Fruit fly (Drosophila melanogaster) whole organism, embryonic: ENCODE measurements around the gene CG43059.

Source experiments
- CG12659 ChIP-seq: fragments of 200-800 bp; sonication (Bioruptor generic); optimal IDR thresholded peaks from 3 replicates; lab custom pipeline; 2017; ENCODE audit warnings: mild to moderate bottlenecking, missing biosample characterization, missing genetic modification reagents, missing genetic modification characterization
- CG13287 ChIP-seq: fragments of 200-800 bp; sonication (Bioruptor generic); IDR thresholded peaks from 2 replicates; pipeline ENCODE4 v1.3.6; 2022; ENCODE audit warnings: missing biosample characterization, missing genetic modification characterization; ENCODE audit not compliant: partially characterized antibody
- CG15514 ChIP-seq: fragments of 200-800 bp; sonication (Bioruptor generic); optimal IDR thresholded peaks from 3 replicates; lab custom pipeline; 2017; ENCODE audit warnings: missing biosample characterization, missing genetic modification characterization, mild to moderate bottlenecking, moderate library complexity, missing genetic modification reagents
- CG1603 ChIP-seq: fragments of 200-800 bp; sonication (Bioruptor generic); optimal IDR thresholded peaks from 2 replicates; lab custom pipeline; 2019; ENCODE audit warnings: missing biosample characterization, mild to moderate bottlenecking, missing genetic modification characterization, moderate library complexity
- CG2116 ChIP-seq: fragments of 200-800 bp; sonication (Bioruptor generic); optimal IDR thresholded peaks from 3 replicates; lab custom pipeline; 2018; ENCODE audit warnings: missing biosample characterization, mild to moderate bottlenecking, missing genetic modification characterization
- CG31388 ChIP-seq: fragments of 200-800 bp; sonication (Bioruptor generic); optimal IDR thresholded peaks from 2 replicates; lab custom pipeline; 2016; ENCODE audit warnings: missing biosample characterization, missing genetic modification characterization
- CG43689 ChIP-seq: fragments of 200-800 bp; sonication (Bioruptor generic); IDR thresholded peaks from 2 replicates; pipeline ENCODE4 v1.3.6; 2022; ENCODE audit warnings: missing biosample characterization, missing genetic modification characterization
- CG4404 ChIP-seq: fragments of 200-800 bp; sonication (Bioruptor generic); IDR thresholded peaks from 2 replicates; pipeline ENCODE4 v1.3.6; 2022; ENCODE audit warnings: missing biosample characterization, missing genetic modification characterization
- CG4617 ChIP-seq: fragments of 200-800 bp; sonication (Bioruptor generic); optimal IDR thresholded peaks from 3 replicates; lab custom pipeline; 2016; ENCODE audit warnings: missing biosample characterization, missing genetic modification characterization, borderline replicate concordance
- CG7372 ChIP-seq: fragments of 200-800 bp; sonication (Bioruptor generic); IDR thresholded peaks from 2 replicates; pipeline ENCODE4 v1.3.6; 2022; ENCODE audit warnings: missing biosample characterization, missing genetic modification characterization
- CG9437 ChIP-seq: fragments of 200-800 bp; sonication (Bioruptor generic); optimal IDR thresholded peaks from 2 replicates; lab custom pipeline; 2018; ENCODE audit warnings: missing biosample characterization, mild to moderate bottlenecking, missing genetic modification characterization
- Drgx ChIP-seq: fragments of 200-800 bp; sonication (Bioruptor generic); IDR thresholded peaks from 2 replicates; pipeline ENCODE4 v1.3.6; 2022; ENCODE audit warnings: missing biosample characterization, missing genetic modification characterization
- Ets65A ChIP-seq: fragments of 200-800 bp; sonication (Bioruptor generic); peaks from one replicate; lab custom pipeline; 2016; ENCODE audit warnings: missing biosample characterization, missing genetic modification characterization
- GATAe ChIP-seq: fragments of 200-800 bp; sonication (Bioruptor generic); conservative IDR thresholded peaks from 2 replicates; pipeline ENCODE4 v1.3.6; 2022; ENCODE audit warnings: missing biosample characterization, missing genetic modification characterization
- MBD-R2 ChIP-seq: fragments of 200-800 bp; sonication (Bioruptor generic); IDR thresholded peaks from 2 replicates; pipeline ENCODE4 v1.3.6; 2022; ENCODE audit warnings: missing biosample characterization, missing genetic modification characterization
- MESR4 ChIP-seq: fragments of 200-800 bp; sonication (Bioruptor generic); optimal IDR thresholded peaks from 2 replicates; lab custom pipeline; 2018; ENCODE audit warnings: missing biosample characterization, mild to moderate bottlenecking, missing genetic modification characterization, moderate library complexity
- Myb ChIP-seq: fragments of 200-800 bp; sonication (Bioruptor generic); optimal IDR thresholded peaks from 2 replicates; lab custom pipeline; 2016; ENCODE audit warnings: missing biosample characterization, missing genetic modification characterization
- Sox102F ChIP-seq: fragments of 200-800 bp; sonication (Bioruptor generic); optimal IDR thresholded peaks from 2 replicates; lab custom pipeline; 2018; ENCODE audit warnings: missing biosample characterization, mild to moderate bottlenecking, missing genetic modification characterization, moderate library complexity
- bbx ChIP-seq: fragments of 200-800 bp; sonication (Bioruptor generic); IDR thresholded peaks from 2 replicates; pipeline ENCODE4 v1.3.6; 2022; ENCODE audit warnings: missing biosample characterization, missing genetic modification characterization; ENCODE audit not compliant: partially characterized antibody
- caup ChIP-seq: fragments of 200-800 bp; sonication (Bioruptor generic); optimal IDR thresholded peaks from 3 replicates; lab custom pipeline; 2017; ENCODE audit warnings: missing biosample characterization, mild to moderate bottlenecking, missing genetic modification characterization, moderate library complexity; ENCODE audit not compliant: severe bottlenecking
- da ChIP-seq: fragments of 200-800 bp; sonication (Bioruptor generic); optimal IDR thresholded peaks from 2 replicates; lab custom pipeline; 2016; ENCODE audit warnings: missing biosample characterization, missing genetic modification characterization
- dimm ChIP-seq: fragments of 200-800 bp; sonication (Bioruptor generic); IDR thresholded peaks from 2 replicates; pipeline ENCODE4 v1.3.6; 2022; ENCODE audit warnings: missing biosample characterization, missing genetic modification characterization
- fu2 ChIP-seq: fragments of 200-800 bp; sonication (Bioruptor generic); optimal IDR thresholded peaks from 2 replicates; lab custom pipeline; 2016; ENCODE audit warnings: missing biosample characterization, missing genetic modification characterization
- gro ChIP-seq: fragments of 200-800 bp; sonication (Bioruptor generic); optimal IDR thresholded peaks from 2 replicates; lab custom pipeline; 2016; ENCODE audit warnings: missing biosample characterization, missing genetic modification characterization
- knrl ChIP-seq: fragments of 200-800 bp; sonication (Bioruptor generic); IDR thresholded peaks from 3 replicates; pipeline ENCODE4 v1.3.6; 2022; ENCODE audit warnings: missing biosample characterization, missing genetic modification characterization; ENCODE audit not compliant: partially characterized antibody
- lbe ChIP-seq: fragments of 200-800 bp; sonication (Bioruptor generic); optimal IDR thresholded peaks from 2 replicates; lab custom pipeline; 2016; ENCODE audit warnings: missing biosample characterization, mild to moderate bottlenecking, missing genetic modification characterization
- p53 ChIP-seq: fragments of 200-800 bp; sonication (Bioruptor generic); optimal IDR thresholded peaks from 2 replicates; lab custom pipeline; 2016; ENCODE audit warnings: missing biosample characterization, missing genetic modification characterization
- phol ChIP-seq: fragments of 200-800 bp; sonication (Bioruptor generic); optimal IDR thresholded peaks from 3 replicates; lab custom pipeline; 2018; ENCODE audit warnings: missing biosample characterization, mild to moderate bottlenecking, missing genetic modification characterization, moderate library complexity
- schlank ChIP-seq: fragments of 200-800 bp; sonication (Bioruptor generic); optimal IDR thresholded peaks from 2 replicates; lab custom pipeline; 2018; ENCODE audit warnings: missing biosample characterization, mild to moderate bottlenecking, missing genetic modification characterization
- seq ChIP-seq: fragments of 200-800 bp; sonication (Bioruptor generic); IDR thresholded peaks from 2 replicates; pipeline ENCODE4 v1.3.6; 2022; ENCODE audit warnings: missing biosample characterization, missing genetic modification characterization
- slou ChIP-seq: fragments of 200-800 bp; sonication (Bioruptor generic); optimal IDR thresholded peaks from 3 replicates; lab custom pipeline; 2016; ENCODE audit warnings: missing biosample characterization, missing genetic modification characterization
- sug ChIP-seq: fragments of 200-800 bp; optimal IDR thresholded peaks from 2 replicates; lab custom pipeline; 2019; ENCODE audit warnings: missing biosample characterization, mild to moderate bottlenecking, missing genetic modification characterization, moderate library complexity
- unpg ChIP-seq: fragments of 200-800 bp; sonication (Bioruptor generic); optimal IDR thresholded peaks from 3 replicates; lab custom pipeline; 2018; ENCODE audit warnings: missing biosample characterization, mild to moderate bottlenecking, missing genetic modification characterization, moderate library complexity

CG43059 gene

DNA sequence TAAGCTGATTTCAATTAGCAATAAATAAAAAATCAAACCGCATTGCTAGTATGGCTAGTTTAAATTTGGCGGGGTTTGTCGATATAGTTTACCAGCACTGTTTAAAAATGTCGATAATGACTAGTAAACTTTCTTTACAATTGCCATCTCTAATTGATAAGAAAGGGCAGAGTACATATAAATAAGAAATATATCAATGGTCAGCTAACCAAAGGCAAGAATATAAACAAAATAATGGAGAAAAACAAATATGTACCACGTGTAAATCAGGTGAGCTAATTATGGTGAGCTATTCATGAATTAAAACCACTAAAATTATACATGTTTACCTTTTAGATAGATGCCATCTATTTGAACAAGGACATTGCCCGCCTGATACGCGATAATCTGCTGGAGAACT lies 20.2 kb upstream of the CG43059 start, which contains the start of gene Pex2 (continued):
- peak; percentile 41 for TF ChIP-seq lbe (GFP tag; lab: Kevin White, UChicago)
- TF ChIP-seq sug (tag; lab: Kevin White, UChicago): peak; percentile 28
- TF ChIP-seq CG13287 (GFP tag; lab: Robert Waterston, UW): peak; percentile 69
- TF ChIP-seq seq (GFP tag; lab: Robert Waterston, UW): no peak
- TF ChIP-seq Myb (GFP tag; lab: Kevin White, UChicago): peak; percentile 27
- no peak for TF ChIP-seq p53 (GFP tag; lab: Kevin White, UChicago)
- peak; percentile 55 for TF ChIP-seq gro
- peak; percentile 48; the same call in 1 of the 2 replicates for TF ChIP-seq bbx (GFP tag; lab: Robert Waterston, UW)
- peak; percentile 52 for TF ChIP-seq CG12659 (GFP tag; lab: Kevin White, UChicago)
- peak; percentile 28 for TF ChIP-seq MESR4 (GFP tag; lab: Kevin White, UChicago)
- TF ChIP-seq MBD-R2: peak; percentile 39; the same call in 1 of the 2 replicates
- peak; percentile 63 for TF ChIP-seq GATAe (GFP tag; lab: Robert Waterston, UW)
- TF ChIP-seq CG15514 (GFP tag; lab: Kevin White, UChicago): peak; percentile 38
- no peak for TF ChIP-seq CG4404 (GFP tag; lab: Robert Waterston, UW)
- peak; percentile 9 for TF ChIP-seq CG4617 (GFP tag; lab: Kevin White, UChicago)
- TF ChIP-seq caup (GFP tag; lab: Kevin White, UChicago): peak; percentile 9
- no peak for TF ChIP-seq CG43689 (GFP tag; lab: Robert Waterston, UW)
- TF ChIP-seq schlank (tag; lab: Kevin White, UChicago): no peak
- TF ChIP-seq CG2116: peak; percentile 73
- peak; percentile 91 for TF ChIP-seq phol (tag; lab: Kevin White, UChicago)
- TF ChIP-seq, all 482 proteins: peak for 71

DNA sequence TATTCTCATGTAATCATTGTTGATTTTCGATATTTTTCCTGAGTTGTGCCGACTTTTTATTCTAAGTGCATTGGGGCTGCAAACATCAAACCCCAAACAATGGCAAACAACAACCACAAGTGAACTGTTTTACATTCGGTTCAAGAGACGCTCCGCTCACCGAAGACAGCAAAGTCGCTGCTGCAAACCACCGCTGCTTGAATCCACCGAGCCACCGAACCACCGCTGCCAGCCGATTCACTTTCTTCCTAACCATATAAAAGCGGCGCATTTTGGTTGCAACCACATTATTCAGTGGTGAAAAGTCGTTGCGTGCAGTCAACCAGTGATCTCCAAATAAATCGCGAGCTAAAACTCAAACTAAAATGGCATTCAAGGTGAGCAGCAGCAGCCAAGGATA lies 17.6 kb upstream of the CG43059 start, which contains the start of gene Cpr66Cb:
Cpr66Cb (plus strand) TSS at position 301 of the 400 bp plus-strand sequence.
- TF ChIP-seq Ets65A (GFP tag; lab: Kevin White, UChicago) (peak; percentile 62), CG31388 (GFP tag; lab: Kevin White, UChicago) (no peak)

DNA sequence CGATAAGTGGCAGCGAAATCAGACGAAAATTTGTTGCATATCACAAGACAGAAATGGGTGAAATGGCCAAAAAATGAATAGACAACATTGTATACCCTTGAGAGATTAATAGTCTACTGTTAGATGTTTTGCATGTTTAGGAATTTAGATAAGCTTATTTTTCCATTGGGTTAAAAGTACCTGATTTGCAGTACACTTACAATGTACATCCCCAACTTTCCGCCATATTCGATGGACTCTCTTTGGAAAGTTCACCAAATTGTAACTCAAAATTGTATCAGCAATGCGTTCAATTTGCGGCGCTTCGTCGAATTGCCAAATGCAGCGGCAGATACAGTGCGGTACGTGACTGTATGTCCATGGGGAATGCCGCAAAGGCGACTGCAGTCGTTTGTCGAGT lies 15.6 kb upstream of the CG43059 start:
- TF ChIP-seq knrl: no peak
- no peak for TF ChIP-seq fu2
- TF ChIP-seq da (GFP tag; lab: Kevin White, UChicago): no peak
- peak; percentile 13 for TF ChIP-seq CG1603 (tag; lab: Kevin White, UChicago)
- peak; percentile 16 for TF ChIP-seq Sox102F (GFP tag; lab: Kevin White, UChicago)
- no peak for TF ChIP-seq unpg (GFP tag; lab: Kevin White, UChicago)

DNA sequence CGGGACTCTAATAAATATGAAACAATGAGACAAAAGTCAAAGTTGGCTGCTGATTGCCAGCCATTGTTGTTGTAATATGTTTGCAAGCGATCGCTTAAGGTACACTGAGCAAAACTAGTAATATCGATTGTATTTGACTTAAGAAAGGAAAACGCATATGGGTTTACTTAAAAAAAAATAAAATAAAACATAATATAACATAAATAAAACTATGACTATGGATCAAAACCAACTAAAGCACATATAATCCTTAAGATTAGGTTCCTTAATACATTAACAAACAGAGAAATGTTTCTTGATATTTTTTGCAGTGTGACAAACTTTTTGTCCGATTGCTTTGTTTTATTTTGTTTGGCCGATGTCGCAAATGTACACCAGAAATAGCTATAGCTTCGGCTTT lies 14.8 kb upstream of the CG43059 start:
- peak; percentile 29; the same call in 1 of the 2 replicates for TF ChIP-seq Drgx (GFP tag; lab: Robert Waterston, UW)
- TF ChIP-seq dimm (GFP tag; lab: Robert Waterston, UW): no peak
- TF ChIP-seq, all 482 proteins: peak for 1

DNA sequence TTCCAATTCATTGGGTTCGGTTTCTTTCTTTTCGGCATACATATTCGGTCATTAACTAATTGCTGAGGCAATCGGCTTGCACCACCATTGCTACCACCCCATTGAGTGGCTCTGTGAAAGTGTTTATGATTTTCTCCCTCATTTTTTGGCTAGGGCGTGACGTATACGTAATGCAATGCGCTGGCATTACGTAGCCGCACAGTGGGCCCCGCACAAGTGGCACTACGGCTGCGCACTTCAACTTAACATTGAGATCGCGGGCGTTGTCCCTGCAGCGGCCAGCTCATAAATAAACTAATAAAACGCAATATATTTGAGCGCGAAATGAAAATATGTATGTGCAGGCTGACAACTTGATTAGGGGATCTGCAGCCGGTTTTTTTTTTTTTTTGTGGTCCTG lies 12.6 kb upstream of the CG43059 start:
- TF ChIP-seq CG7372 (peak; percentile 80), CG9437 (GFP tag; lab: Kevin White, UChicago) (peak; percentile 65), slou (GFP tag; lab: Kevin White, UChicago) (no peak)
